Worm (Caenorhabditis elegans) whole organism, L1 larva: ENCODE results near the gene F58G1.8.

ENCODE experiments used
- aly-2 ChIP-seq: fragments of 150-350 bp; optimal IDR thresholded peaks from 2 replicates; lab custom pipeline; 2014; ENCODE audit warnings: missing biosample characterization, missing genetic modification characterization
- ceh-90 ChIP-seq: sonication (generic microtip); optimal IDR thresholded peaks from 2 replicates; lab custom pipeline; 2016; ENCODE audit warnings: missing genetic modification characterization, missing compliant biosample characterization
- jun-1 ChIP-seq: fragments of 150-350 bp; optimal IDR thresholded peaks from 2 replicates; lab custom pipeline; 2014; ENCODE audit warnings: missing biosample characterization, missing genetic modification reagents, missing genetic modification characterization
- nhr-237 ChIP-seq: fragments of 150-350 bp; optimal IDR thresholded peaks from 2 replicates; lab custom pipeline; 2014; ENCODE audit warnings: missing biosample characterization, missing genetic modification characterization
- nhr-28 ChIP-seq: fragments of 150-350 bp; optimal IDR thresholded peaks from 2 replicates; lab custom pipeline; 2014; ENCODE audit warnings: missing biosample characterization, missing genetic modification characterization
- snpc-4 ChIP-seq: fragments of 150-350 bp; optimal IDR thresholded peaks from 2 replicates; lab custom pipeline; 2014; ENCODE audit warnings: missing biosample characterization, missing genetic modification characterization
- unc-62 ChIP-seq: fragments of 150-350 bp; optimal IDR thresholded peaks from 2 replicates; lab custom pipeline; 2014; ENCODE audit warnings: missing biosample characterization, missing genetic modification reagents, missing genetic modification characterization
- ztf-11 ChIP-seq, 2 experiments: sonication (generic microtip); optimal IDR thresholded peaks; 2 replicates each; lab custom pipeline; 2016 to 2017; ENCODE audit warnings: missing genetic modification characterization in 2 of 2, missing biosample characterization in 1 of 2, missing compliant biosample characterization in 1 of 2

- TF ChIP-seq ceh-90 (tag; lab: Kevin White, UChicago) (no peak), unc-62 (GFP tag; lab: Kevin White, UChicago) (no peak), aly-2 (no peak), snpc-4 (tag; lab: Kevin White, UChicago) (no peak), ztf-11 (tag; optimal IDR thresholded peaks at IDR 0.05; lab: Kevin White, UChicago) (no peak), nhr-237 (tag; lab: Kevin White, UChicago) (no peak), jun-1 (tag; lab: Kevin White, UChicago) (no peak), nhr-28 (no peak)
Measured at ce11 chrII:12892407-12892806, 33.0 kb downstream of the F58G1.8 start.
